Fruit fly (Drosophila melanogaster) whole organism, prepupa: ENCODE data around the gene Rcd-1.
A peak's percentile ranks its signal among the peaks of the same experiment; 100 is the strongest.

Experiments
- Blimp-1 ChIP-seq: fragments of 200-800 bp; sonication (Bioruptor generic); optimal IDR thresholded peaks from 3 replicates; lab custom pipeline; 2017; ENCODE audit warnings: missing biosample characterization, missing genetic modification characterization, mild to moderate bottlenecking, moderate library complexity, missing genetic modification reagents
- Gug ChIP-seq: fragments of 200-800 bp; sonication (Bioruptor generic); IDR thresholded peaks from 2 replicates; pipeline ENCODE4 v1.3.6; 2022; ENCODE audit warnings: missing biosample characterization, missing genetic modification characterization
- Hr4 ChIP-seq: fragments of 200-800 bp; sonication (Bioruptor generic); optimal IDR thresholded peaks from 3 replicates; lab custom pipeline; 2016; ENCODE audit warnings: missing biosample characterization, missing genetic modification characterization
- OdsH ChIP-seq: fragments of 200-800 bp; sonication (Bioruptor generic); optimal IDR thresholded peaks from 3 replicates; lab custom pipeline; 2016; ENCODE audit warnings: missing biosample characterization, missing genetic modification characterization
- dac ChIP-seq: fragments of 200-800 bp; sonication (Bioruptor generic); optimal IDR thresholded peaks from 2 replicates; lab custom pipeline; 2017; ENCODE audit warnings: missing biosample characterization, mild to moderate bottlenecking, missing genetic modification characterization
- fkh ChIP-seq: fragments of 200-800 bp; sonication (Bioruptor generic); optimal IDR thresholded peaks from 3 replicates; lab custom pipeline; 2017; ENCODE audit warnings: missing biosample characterization, mild to moderate bottlenecking, missing genetic modification characterization, moderate library complexity
- spab ChIP-seq: fragments of 200-800 bp; sonication (Bioruptor generic); optimal IDR thresholded peaks from 2 replicates; lab custom pipeline; 2017; ENCODE audit warnings: missing biosample characterization, mild to moderate bottlenecking, missing genetic modification characterization, missing genetic modification reagents

DNA sequence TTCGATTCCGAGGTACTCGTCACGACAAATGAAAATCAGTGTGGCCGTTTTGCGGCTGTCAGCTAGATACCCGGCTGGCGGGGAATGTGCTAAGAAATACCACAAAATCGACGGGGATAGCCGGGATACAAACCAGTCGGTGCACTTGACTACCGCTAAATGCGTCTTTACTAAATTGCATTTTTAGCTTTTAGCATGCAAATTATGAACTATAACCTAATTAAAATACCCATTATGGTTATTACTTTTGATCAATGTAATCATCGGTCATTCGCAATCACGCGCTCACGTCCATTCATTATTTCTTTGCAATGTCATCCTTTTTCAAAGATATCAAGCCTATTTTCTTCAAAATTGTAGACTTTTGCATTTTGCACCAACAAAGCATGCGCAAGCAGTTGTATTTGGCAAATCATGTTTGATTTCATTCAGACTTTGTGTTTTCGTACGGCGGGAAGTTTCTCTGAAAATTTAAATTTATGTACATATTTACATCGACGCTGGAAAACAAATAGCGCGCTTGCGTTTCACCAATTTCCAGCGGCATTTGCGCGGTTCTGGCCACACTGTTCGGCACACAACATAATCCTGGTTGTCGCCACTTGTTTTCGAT lies at the start of gene Rcd-1:
- TF ChIP-seq fkh (GFP tag; lab: Kevin White, UChicago) (peak; percentile 90), Gug (no peak), spab (GFP tag; lab: Kevin White, UChicago) (no peak), Hr4 (GFP tag; lab: Kevin White, UChicago) (no peak), OdsH (no peak), dac (GFP tag; lab: Kevin White, UChicago) (no peak), Blimp-1 (GFP tag; lab: Kevin White, UChicago) (no peak)
